Fruit fly (Drosophila melanogaster) whole organism, embryonic: ENCODE measurements around the gene CG16965.

ENCODE experiments used
- ATbp ChIP-seq: fragments of 200-800 bp; sonication (Bioruptor generic); optimal IDR thresholded peaks from 2 replicates; lab custom pipeline; 2017; ENCODE audit warnings: missing biosample characterization, mild to moderate bottlenecking, missing genetic modification characterization, missing genetic modification reagents
- CG10147 ChIP-seq: fragments of 200-800 bp; sonication (Bioruptor generic); optimal IDR thresholded peaks from 2 replicates; lab custom pipeline; 2019; ENCODE audit warnings: missing biosample characterization, mild to moderate bottlenecking, missing genetic modification characterization, moderate library complexity
- CG10366 ChIP-seq: fragments of 200-800 bp; sonication (Bioruptor generic); IDR thresholded peaks from 2 replicates; pipeline ENCODE4 v1.3.6; 2022; ENCODE audit warnings: missing biosample characterization, missing genetic modification characterization
- CG11085 ChIP-seq: fragments of 200-800 bp; sonication (Bioruptor generic); IDR thresholded peaks from 2 replicates; pipeline ENCODE4 v1.3.6; 2022; ENCODE audit warnings: missing biosample characterization, missing genetic modification characterization
- CG11093 ChIP-seq: fragments of 200-800 bp; sonication (Bioruptor generic); IDR thresholded peaks from 3 replicates; pipeline ENCODE4 v1.3.6; 2022; ENCODE audit warnings: missing biosample characterization, missing genetic modification characterization
- CG12155 ChIP-seq: fragments of 200-800 bp; sonication (Bioruptor generic); optimal IDR thresholded peaks from 3 replicates; lab custom pipeline; 2016; ENCODE audit warnings: missing biosample characterization, missing genetic modification characterization
- CG12219 ChIP-seq: fragments of 200-800 bp; sonication (Bioruptor generic); optimal IDR thresholded peaks from 3 replicates; lab custom pipeline; 2018; ENCODE audit warnings: missing biosample characterization, mild to moderate bottlenecking, missing genetic modification characterization
- CG13296 ChIP-seq: fragments of 200-800 bp; sonication (Bioruptor generic); optimal IDR thresholded peaks from 3 replicates; lab custom pipeline; 2018; ENCODE audit warnings: missing biosample characterization, mild to moderate bottlenecking, missing genetic modification characterization
- CG13775 ChIP-seq: fragments of 200-800 bp; sonication (Bioruptor generic); optimal IDR thresholded peaks from 3 replicates; lab custom pipeline; 2017; ENCODE audit warnings: missing biosample characterization, mild to moderate bottlenecking, missing genetic modification characterization
- CG15514 ChIP-seq: fragments of 200-800 bp; sonication (Bioruptor generic); optimal IDR thresholded peaks from 3 replicates; lab custom pipeline; 2017; ENCODE audit warnings: missing biosample characterization, missing genetic modification characterization, mild to moderate bottlenecking, moderate library complexity, missing genetic modification reagents
- CG15696 ChIP-seq: fragments of 200-800 bp; sonication (Bioruptor generic); optimal IDR thresholded peaks from 2 replicates; lab custom pipeline; 2019; ENCODE audit warnings: missing biosample characterization, mild to moderate bottlenecking, missing genetic modification characterization, moderate library complexity
- CG17385 ChIP-seq: fragments of 200-800 bp; sonication (Bioruptor generic); optimal IDR thresholded peaks from 3 replicates; lab custom pipeline; 2018; ENCODE audit warnings: missing biosample characterization, mild to moderate bottlenecking, missing genetic modification characterization
- CG18599 ChIP-seq: fragments of 200-800 bp; sonication (Bioruptor generic); optimal IDR thresholded peaks from 3 replicates; lab custom pipeline; 2017; ENCODE audit warnings: missing biosample characterization, missing genetic modification characterization, mild to moderate bottlenecking, moderate library complexity, missing genetic modification reagents
- CG32767 ChIP-seq: fragments of 200-800 bp; sonication (Bioruptor generic); IDR thresholded peaks from 2 replicates; pipeline ENCODE4 v1.3.6; 2022; ENCODE audit warnings: missing biosample characterization, missing genetic modification characterization
- CG33557 ChIP-seq: fragments of 200-800 bp; sonication (Bioruptor generic); optimal IDR thresholded peaks from 2 replicates; lab custom pipeline; 2019; ENCODE audit warnings: missing biosample characterization, mild to moderate bottlenecking, missing genetic modification characterization, moderate library complexity
- CG3407 ChIP-seq: fragments of 200-800 bp; sonication (Bioruptor generic); optimal IDR thresholded peaks from 2 replicates; lab custom pipeline; 2018; ENCODE audit warnings: missing biosample characterization, mild to moderate bottlenecking, missing genetic modification characterization
- CG3838 ChIP-seq: fragments of 200-800 bp; sonication (Bioruptor generic); optimal IDR thresholded peaks from 3 replicates; lab custom pipeline; 2016; ENCODE audit warnings: missing biosample characterization, missing genetic modification characterization
- CG6813 ChIP-seq: fragments of 200-800 bp; sonication (Bioruptor generic); optimal IDR thresholded peaks from 2 replicates; lab custom pipeline; 2017; ENCODE audit warnings: missing biosample characterization, missing genetic modification characterization, mild to moderate bottlenecking, moderate library complexity, missing genetic modification reagents
- CG8089 ChIP-seq: fragments of 200-800 bp; sonication (Bioruptor generic); optimal IDR thresholded peaks from 3 replicates; lab custom pipeline; 2016; ENCODE audit warnings: missing biosample characterization, missing genetic modification characterization
- CG8765 ChIP-seq: fragments of 200-800 bp; sonication (Bioruptor generic); IDR thresholded peaks from 2 replicates; pipeline ENCODE4 v1.3.6; 2022; ENCODE audit warnings: missing biosample characterization, missing genetic modification characterization
- Dad ChIP-seq: fragments of 200-800 bp; sonication (Bioruptor generic); optimal IDR thresholded peaks from 3 replicates; lab custom pipeline; 2016; ENCODE audit warnings: missing biosample characterization, missing genetic modification characterization
- Dek ChIP-seq: fragments of 200-800 bp; sonication (Bioruptor generic); optimal IDR thresholded peaks from 3 replicates; lab custom pipeline; 2019; ENCODE audit warnings: missing biosample characterization, mild to moderate bottlenecking, missing genetic modification characterization, moderate library complexity
- Doc2 ChIP-seq: fragments of 200-800 bp; sonication (Bioruptor generic); IDR thresholded peaks from 2 replicates; pipeline ENCODE4 v1.3.6; 2022; ENCODE audit warnings: missing biosample characterization, missing genetic modification characterization
- Doc3 ChIP-seq: fragments of 200-800 bp; sonication (Bioruptor generic); IDR thresholded peaks from 3 replicates; pipeline ENCODE4 v1.3.6; 2022; ENCODE audit warnings: missing biosample characterization, missing genetic modification characterization; ENCODE audit not compliant: partially characterized antibody
- Fer1 ChIP-seq: fragments of 200-800 bp; sonication (Bioruptor generic); optimal IDR thresholded peaks from 2 replicates; lab custom pipeline; 2017; ENCODE audit warnings: missing biosample characterization, mild to moderate bottlenecking, missing genetic modification characterization
- Hr51 ChIP-seq, 2 experiments: fragments of 200-800 bp; sonication (Bioruptor generic); optimal IDR thresholded peaks; 2 replicates in 1 of 2; 3 replicates in 1 of 2; lab custom pipeline; 2016 to 2018; ENCODE audit warnings: missing biosample characterization in 2 of 2, missing genetic modification characterization in 2 of 2, mild to moderate bottlenecking in 1 of 2, moderate library complexity in 1 of 2
- Ravus ChIP-seq: fragments of 200-800 bp; sonication (Bioruptor generic); IDR thresholded peaks from 2 replicates; pipeline ENCODE4 v1.3.6; 2022; ENCODE audit warnings: missing biosample characterization, missing genetic modification characterization
- Sox102F ChIP-seq: fragments of 200-800 bp; sonication (Bioruptor generic); optimal IDR thresholded peaks from 2 replicates; lab custom pipeline; 2018; ENCODE audit warnings: missing biosample characterization, mild to moderate bottlenecking, missing genetic modification characterization, moderate library complexity
- abd-A ChIP-seq: fragments of 200-800 bp; sonication (Bioruptor generic); optimal IDR thresholded peaks from 3 replicates; lab custom pipeline; 2019; ENCODE audit warnings: missing biosample characterization, mild to moderate bottlenecking, missing genetic modification characterization, moderate library complexity
- ase ChIP-seq: fragments of 200-800 bp; sonication (Bioruptor generic); IDR thresholded peaks from 3 replicates; pipeline ENCODE4 v1.3.6; 2022; ENCODE audit warnings: missing biosample characterization, missing genetic modification characterization
- bigmax ChIP-seq: fragments of 200-800 bp; sonication (Bioruptor generic); optimal IDR thresholded peaks from 2 replicates; lab custom pipeline; 2018; ENCODE audit warnings: missing biosample characterization, mild to moderate bottlenecking, missing genetic modification characterization
- dmrt99B ChIP-seq: fragments of 200-800 bp; sonication (Bioruptor generic); optimal IDR thresholded peaks from 2 replicates; lab custom pipeline; 2018; ENCODE audit warnings: missing biosample characterization, mild to moderate bottlenecking, missing genetic modification characterization, moderate library complexity
- ewg ChIP-seq: fragments of 200-800 bp; sonication (Bioruptor generic); optimal IDR thresholded peaks from 3 replicates; lab custom pipeline; 2017; ENCODE audit warnings: mild to moderate bottlenecking, missing biosample characterization, missing genetic modification reagents, missing genetic modification characterization
- fd3F ChIP-seq: fragments of 200-800 bp; sonication (Bioruptor generic); optimal IDR thresholded peaks from 2 replicates; lab custom pipeline; 2018; ENCODE audit warnings: missing biosample characterization, mild to moderate bottlenecking, missing genetic modification characterization, moderate library complexity
- ftz-f1 ChIP-seq: fragments of 200-800 bp; sonication (Bioruptor generic); optimal IDR thresholded peaks from 2 replicates; lab custom pipeline; 2016; ENCODE audit warnings: missing biosample characterization, missing genetic modification characterization
- grn ChIP-seq: fragments of 200-800 bp; sonication (Bioruptor generic); optimal IDR thresholded peaks from 3 replicates; lab custom pipeline; 2017; ENCODE audit warnings: missing biosample characterization, missing genetic modification characterization
- h ChIP-seq: fragments of >200 bp; optimal IDR thresholded peaks from 2 replicates; lab custom pipeline; 2017
- ind ChIP-seq: fragments of 200-800 bp; sonication (Bioruptor generic); optimal IDR thresholded peaks from 3 replicates; lab custom pipeline; 2016; ENCODE audit warnings: missing biosample characterization, missing genetic modification characterization
- mam ChIP-seq: fragments of 200-800 bp; sonication (Bioruptor generic); optimal IDR thresholded peaks from 3 replicates; lab custom pipeline; 2016; ENCODE audit warnings: missing biosample characterization, missing genetic modification characterization
- onecut ChIP-seq: fragments of 200-800 bp; sonication (Bioruptor generic); IDR thresholded peaks from 2 replicates; pipeline ENCODE4 v1.3.6; 2022; ENCODE audit warnings: missing biosample characterization, missing genetic modification characterization
- sens ChIP-seq: fragments of 200-800 bp; sonication (Bioruptor generic); peaks from one replicate; lab custom pipeline; 2016; ENCODE audit warnings: missing biosample characterization, missing genetic modification characterization
- sim ChIP-seq: fragments of 200-800 bp; sonication (Bioruptor generic); IDR thresholded peaks from 2 replicates; pipeline ENCODE4 v1.3.6; 2022; ENCODE audit warnings: missing biosample characterization, missing genetic modification characterization
- sima ChIP-seq: fragments of 200-800 bp; sonication (Bioruptor generic); optimal IDR thresholded peaks from 2 replicates; lab custom pipeline; 2016; ENCODE audit warnings: missing biosample characterization, missing genetic modification characterization
- sna ChIP-seq: fragments of 200-800 bp; sonication (Bioruptor generic); IDR thresholded peaks from 2 replicates; pipeline ENCODE4 v1.3.6; 2022; ENCODE audit warnings: missing biosample characterization, missing genetic modification characterization; ENCODE audit not compliant: partially characterized antibody
- sob ChIP-seq: fragments of 200-800 bp; sonication (Bioruptor generic); IDR thresholded peaks from 2 replicates; pipeline ENCODE4 v1.3.6; 2022; ENCODE audit warnings: missing biosample characterization, missing genetic modification characterization
- sqz ChIP-seq: fragments of 200-800 bp; sonication (Bioruptor generic); optimal IDR thresholded peaks from 3 replicates; lab custom pipeline; 2018; ENCODE audit warnings: missing biosample characterization, mild to moderate bottlenecking, missing genetic modification characterization
- sr ChIP-seq: fragments of 200-800 bp; sonication (Bioruptor generic); IDR thresholded peaks from 3 replicates; pipeline ENCODE4 v1.3.6; 2022; ENCODE audit warnings: missing biosample characterization, missing genetic modification characterization
- ssp ChIP-seq: fragments of 200-800 bp; sonication (Bioruptor generic); IDR thresholded peaks from 2 replicates; pipeline ENCODE4 v1.3.6; 2022; ENCODE audit warnings: missing biosample characterization, missing genetic modification characterization
- wek ChIP-seq: fragments of 200-800 bp; sonication (Bioruptor generic); optimal IDR thresholded peaks from 3 replicates; lab custom pipeline; 2018; ENCODE audit warnings: missing biosample characterization, mild to moderate bottlenecking, missing genetic modification characterization, moderate library complexity

Gene CG16965

dm6 chr2L:12002922-12003791 is 21.8 kb downstream of the CG16965 start (continued):
- TF ChIP-seq CG11093 (GFP tag; lab: Robert Waterston, UW) (no peak), CG10147 (GFP tag; lab: Kevin White, UChicago) (no peak), Hr51 (GFP tag; optimal IDR thresholded peaks at IDR 0.05; lab: Kevin White, UChicago) (peak in 1 of 2 experiments; percentile 51), CG3407 (GFP tag; lab: Kevin White, UChicago) (peak; percentile 5), Doc3 (GFP tag; lab: Robert Waterston, UW) (no peak), dmrt99B (tag; lab: Kevin White, UChicago) (peak; percentile 44), CG10366 (GFP tag; lab: Robert Waterston, UW) (no peak), ssp (GFP tag; lab: Robert Waterston, UW) (no peak), sim (GFP tag; lab: Robert Waterston, UW) (no peak), ewg (GFP tag; lab: Kevin White, UChicago) (no peak), CG18599 (GFP tag; lab: Kevin White, UChicago) (peak; percentile 58), ATbp (GFP tag; lab: Kevin White, UChicago) (peak; percentile 29), CG13296 (GFP tag; lab: Kevin White, UChicago) (peak; percentile 39), Ravus (GFP tag; lab: Robert Waterston, UW) (no peak), CG32767 (GFP tag; lab: Robert Waterston, UW) (no peak), fd3F (GFP tag; lab: Kevin White, UChicago) (peak; percentile 30), sob (no peak), Sox102F (GFP tag; lab: Kevin White, UChicago) (peak; percentile 14), ind (peak; percentile 36), grn (GFP tag; lab: Kevin White, UChicago) (peak; percentile 89), CG12219 (GFP tag; lab: Kevin White, UChicago) (peak; percentile 31), sna (GFP tag; lab: Robert Waterston, UW) (no peak), CG11085 (GFP tag; lab: Robert Waterston, UW) (no peak), Doc2 (no peak), sqz (peak; percentile 30), onecut (GFP tag; lab: Robert Waterston, UW) (peak; percentile 15; the same call in 1 of the 2 replicates), CG13775 (GFP tag; lab: Kevin White, UChicago) (peak; percentile 21), h (lab: Kevin White, UChicago) (peak; percentile 28), ase (GFP tag; lab: Robert Waterston, UW) (no peak), bigmax (GFP tag; lab: Kevin White, UChicago) (no peak), sr (GFP tag; lab: Robert Waterston, UW) (no peak), CG8089 (GFP tag; lab: Kevin White, UChicago) (peak; percentile 8), abd-A (tag; lab: Kevin White, UChicago) (peak; percentile 100), sima (GFP tag; lab: Kevin White, UChicago) (no peak), CG3838 (GFP tag; lab: Kevin White, UChicago) (no peak), mam (GFP tag; lab: Kevin White, UChicago) (no peak), CG17385 (no peak), CG6813 (GFP tag; lab: Kevin White, UChicago) (no peak), Dek (tag; lab: Kevin White, UChicago) (peak; percentile 43), Dad (GFP tag; lab: Kevin White, UChicago) (no peak), CG12155 (peak; percentile 18), CG15514 (peak; percentile 93), CG33557 (GFP tag; lab: Kevin White, UChicago) (peak; percentile 0), Fer1 (GFP tag; lab: Kevin White, UChicago) (peak; percentile 92), ftz-f1 (GFP tag; lab: Kevin White, UChicago) (peak; percentile 97), CG15696 (tag; lab: Kevin White, UChicago) (peak; percentile 30), wek (GFP tag; lab: Kevin White, UChicago) (peak; percentile 0), sens (GFP tag; lab: Kevin White, UChicago) (peak; percentile 45), CG8765 (GFP tag; lab: Robert Waterston, UW) (no peak)
